Fruit fly (Drosophila melanogaster): ENCODE data around the gene CG17075.

The CG17075 gene

dm6 chr2L:309812-310431 is 42.6 kb upstream of the CG17075 start (continued):
- no peak for TF ChIP-seq jumu (GFP tag; optimal IDR thresholded peaks at IDR 0.05)
- TF ChIP-seq CG31365 (tag; optimal IDR thresholded peaks at IDR 0.05): no peak
- TF ChIP-seq CG8290 (GFP tag; optimal IDR thresholded peaks at IDR 0.05): no peak
- TF ChIP-seq CG8290 (tag; optimal IDR thresholded peaks at IDR 0.05): peak in 1 of 2 experiments; percentile 8
- no peak for TF ChIP-seq ham (GFP tag; IDR thresholded peaks at IDR 0.05)
- TF ChIP-seq CG18262 (tag; optimal IDR thresholded peaks at IDR 0.05): no peak
- no peak for TF ChIP-seq az2 (GFP tag; optimal IDR thresholded peaks at IDR 0.05)
- TF ChIP-seq CG18011 (GFP tag; optimal IDR thresholded peaks at IDR 0.05): no peak
- 0 out of 2 replicates have a peak, but pooled peaks have one; percentile 26 for TF ChIP-seq Bgb (GFP tag; IDR thresholded peaks at IDR 0.05; ENCODE audit: partially characterized antibody)
- no peak for TF ChIP-seq CG4820 (GFP tag; optimal IDR thresholded peaks at IDR 0.05)
- TF ChIP-seq stwl (tag; optimal IDR thresholded peaks at IDR 0.05): no peak
- no peak for TF ChIP-seq Bteb2 (GFP tag; optimal IDR thresholded peaks at IDR 0.05)
- no peak for TF ChIP-seq Oli (tag; optimal IDR thresholded peaks at IDR 0.05)
- TF ChIP-seq Dek (tag; optimal IDR thresholded peaks at IDR 0.05): no peak
- no peak for TF ChIP-seq CG4328 (GFP tag; optimal IDR thresholded peaks at IDR 0.05)
- no peak for TF ChIP-seq zf30C (GFP tag; optimal IDR thresholded peaks at IDR 0.05)
- no peak for TF ChIP-seq wdn (GFP tag; IDR thresholded peaks at IDR 0.05)
- no peak for TF ChIP-seq grn (GFP tag; optimal IDR thresholded peaks at IDR 0.05)
- TF ChIP-seq Ada2b (GFP tag; IDR thresholded peaks at IDR 0.05): no peak
- TF ChIP-seq CG6791 (GFP tag; IDR thresholded peaks at IDR 0.05; ENCODE audit: partially characterized antibody): no peak
- no peak for TF ChIP-seq tll (GFP tag; optimal IDR thresholded peaks at IDR 0.05)
- 0 out of 3 replicates have a peak, but pooled peaks have one; percentile 37 for TF ChIP-seq Dbx (GFP tag; IDR thresholded peaks at IDR 0.05)
- TF ChIP-seq pnt (GFP tag; optimal IDR thresholded peaks at IDR 0.05): no peak
- no peak for TF ChIP-seq CG9876 (GFP tag; optimal IDR thresholded peaks at IDR 0.05)
- TF ChIP-seq cato (GFP tag; optimal IDR thresholded peaks at IDR 0.05; ENCODE audit: borderline replicate concordance): no peak
- peak; percentile 60; the same call in 2 of the 3 replicates for TF ChIP-seq CG34224 (GFP tag; IDR thresholded peaks at IDR 0.05; ENCODE audit: partially characterized antibody)
- no peak for TF ChIP-seq ac (GFP tag; optimal IDR thresholded peaks at IDR 0.05)
- no peak for TF ChIP-seq CG5953 (GFP tag; IDR thresholded peaks at IDR 0.05)
- no peak for TF ChIP-seq seq (GFP tag; IDR thresholded peaks at IDR 0.05)
- no peak for TF ChIP-seq CG17186 (GFP tag; optimal IDR thresholded peaks at IDR 0.05)
- no peak for TF ChIP-seq Atf6 (GFP tag; IDR thresholded peaks at IDR 0.05)
- TF ChIP-seq CG9215 (GFP tag; IDR thresholded peaks at IDR 0.05): no peak
- no peak for TF ChIP-seq fd64A (GFP tag; optimal IDR thresholded peaks at IDR 0.05)
- TF ChIP-seq H2.0 (GFP tag; IDR thresholded peaks at IDR 0.05): no peak
- TF ChIP-seq Mes4 (GFP tag; optimal IDR thresholded peaks at IDR 0.05): no peak
- no peak for TF ChIP-seq dmrt99B (tag; optimal IDR thresholded peaks at IDR 0.05)
- no peak for TF ChIP-seq CG17612 (GFP tag; IDR thresholded peaks at IDR 0.05)
- no peak for TF ChIP-seq twi (tag; optimal IDR thresholded peaks at IDR 0.05)
- TF ChIP-seq crp (GFP tag; optimal IDR thresholded peaks at IDR 0.05): no peak
- no peak for TF ChIP-seq Dref (GFP tag; IDR thresholded peaks at IDR 0.05)
- no peak for TF ChIP-seq CG2199 (GFP tag; IDR thresholded peaks at IDR 0.05)
- TF ChIP-seq Dll (GFP tag; IDR thresholded peaks at IDR 0.05; ENCODE audit: partially characterized antibody): no peak
- TF ChIP-seq CG1647 (GFP tag; optimal IDR thresholded peaks at IDR 0.05): no peak
- TF ChIP-seq Fer1 (GFP tag; optimal IDR thresholded peaks at IDR 0.05): peak; percentile 10
- TF ChIP-seq CG12219 (GFP tag; optimal IDR thresholded peaks at IDR 0.05): no peak
- no peak for TF ChIP-seq CG17912 (GFP tag; optimal IDR thresholded peaks at IDR 0.05)
- TF ChIP-seq Fer2 (tag; optimal IDR thresholded peaks at IDR 0.05): no peak
- no peak for TF ChIP-seq Sox102F (GFP tag; optimal IDR thresholded peaks at IDR 0.05)
- no peak for TF ChIP-seq CG17328 (GFP tag; IDR thresholded peaks at IDR 0.05)
- TF ChIP-seq sim (GFP tag; IDR thresholded peaks at IDR 0.05): no peak
- no peak for TF ChIP-seq Abd-B (GFP tag; optimal IDR thresholded peaks at IDR 0.05)
